Fruit fly (Drosophila melanogaster) whole organism, embryonic: ENCODE measurements around the gene Cow.

ENCODE experiments used
- Atf6 ChIP-seq: fragments of 200-800 bp; sonication (Bioruptor generic); IDR thresholded peaks from 2 replicates; pipeline ENCODE4 v1.3.6; 2022; ENCODE audit warnings: missing biosample characterization, missing genetic modification characterization
- Blimp-1 ChIP-seq: fragments of 200-800 bp; sonication (Bioruptor generic); optimal IDR thresholded peaks from 3 replicates; lab custom pipeline; 2018; ENCODE audit warnings: missing biosample characterization, missing genetic modification characterization, mild to moderate bottlenecking, moderate library complexity, missing genetic modification reagents
- CG11695 ChIP-seq: fragments of 200-800 bp; sonication (Bioruptor generic); IDR thresholded peaks from 3 replicates; pipeline ENCODE4 v1.3.6; 2022; ENCODE audit warnings: missing biosample characterization, missing genetic modification characterization
- CG1233 ChIP-seq: fragments of 200-800 bp; sonication (Bioruptor generic); optimal IDR thresholded peaks from 4 replicates; lab custom pipeline; 2018; ENCODE audit warnings: missing biosample characterization, mild to moderate bottlenecking, missing genetic modification characterization
- CG13296 ChIP-seq: fragments of 200-800 bp; sonication (Bioruptor generic); optimal IDR thresholded peaks from 3 replicates; lab custom pipeline; 2018; ENCODE audit warnings: missing biosample characterization, mild to moderate bottlenecking, missing genetic modification characterization
- CG14441 ChIP-seq: fragments of 200-800 bp; sonication (Bioruptor generic); IDR thresholded peaks from 2 replicates; pipeline ENCODE4 v1.3.6; 2022; ENCODE audit warnings: missing biosample characterization, missing genetic modification characterization
- CG1602 ChIP-seq: fragments of 200-800 bp; sonication (Bioruptor generic); optimal IDR thresholded peaks from 3 replicates; lab custom pipeline; 2016; ENCODE audit warnings: missing biosample characterization, missing genetic modification characterization
- CG1603 ChIP-seq: fragments of 200-800 bp; sonication (Bioruptor generic); optimal IDR thresholded peaks from 2 replicates; lab custom pipeline; 2019; ENCODE audit warnings: missing biosample characterization, mild to moderate bottlenecking, missing genetic modification characterization, moderate library complexity
- CG16815 ChIP-seq: fragments of 200-800 bp; sonication (Bioruptor generic); optimal IDR thresholded peaks from 3 replicates; lab custom pipeline; 2017; ENCODE audit warnings: missing biosample characterization, mild to moderate bottlenecking, missing genetic modification characterization
- CG17361 ChIP-seq: fragments of 200-800 bp; sonication (Bioruptor generic); IDR thresholded peaks from 3 replicates; pipeline ENCODE4 v1.3.6; 2022; ENCODE audit warnings: missing biosample characterization, missing genetic modification characterization
- CG18262 ChIP-seq: fragments of 200-800 bp; optimal IDR thresholded peaks from 3 replicates; lab custom pipeline; 2019; ENCODE audit warnings: missing biosample characterization, mild to moderate bottlenecking, missing genetic modification characterization, moderate library complexity
- CG1832 ChIP-seq: fragments of 200-800 bp; sonication (Bioruptor generic); optimal IDR thresholded peaks from 2 replicates; lab custom pipeline; 2017; ENCODE audit warnings: missing biosample characterization, mild to moderate bottlenecking, missing genetic modification characterization, inconsistent platforms
- CG30431 ChIP-seq: fragments of 200-800 bp; sonication (Bioruptor generic); optimal IDR thresholded peaks from 2 replicates; lab custom pipeline; 2017; ENCODE audit warnings: missing biosample characterization, missing genetic modification characterization
- CG3163 ChIP-seq: fragments of 200-800 bp; sonication (Bioruptor generic); optimal IDR thresholded peaks from 3 replicates; lab custom pipeline; 2016; ENCODE audit warnings: missing biosample characterization, missing genetic modification characterization
- CG34422 ChIP-seq: fragments of 200-800 bp; sonication (Bioruptor generic); IDR thresholded peaks from 3 replicates; pipeline ENCODE4 v1.3.6; 2022; ENCODE audit warnings: missing biosample characterization, missing genetic modification characterization
- CG4282 ChIP-seq: fragments of 200-800 bp; sonication (Bioruptor generic); optimal IDR thresholded peaks from 2 replicates; lab custom pipeline; 2016; ENCODE audit warnings: missing biosample characterization, missing genetic modification characterization
- CG4820 ChIP-seq: fragments of 200-800 bp; sonication (Bioruptor generic); optimal IDR thresholded peaks from 3 replicates; lab custom pipeline; 2016; ENCODE audit warnings: missing biosample characterization, missing genetic modification characterization
- CG6813 ChIP-seq: fragments of 200-800 bp; sonication (Bioruptor generic); optimal IDR thresholded peaks from 2 replicates; lab custom pipeline; 2017; ENCODE audit warnings: missing biosample characterization, missing genetic modification characterization, mild to moderate bottlenecking, moderate library complexity, missing genetic modification reagents
- CG7987 ChIP-seq: fragments of 200-800 bp; sonication (Bioruptor generic); optimal IDR thresholded peaks from 2 replicates; lab custom pipeline; 2018; ENCODE audit warnings: missing biosample characterization, mild to moderate bottlenecking, missing genetic modification characterization, moderate library complexity
- CG8290 ChIP-seq, 3 experiments: fragments of 200-800 bp; sonication (Bioruptor generic); optimal IDR thresholded peaks; 2 replicates each; lab custom pipeline; 2016 to 2019; ENCODE audit warnings: missing biosample characterization in 3 of 3, missing genetic modification characterization in 3 of 3, mild to moderate bottlenecking in 2 of 3, moderate library complexity in 1 of 3
- CG8924 ChIP-seq: fragments of 200-800 bp; optimal IDR thresholded peaks from 3 replicates; lab custom pipeline; 2019; ENCODE audit warnings: missing biosample characterization, mild to moderate bottlenecking, missing genetic modification characterization, moderate library complexity
- CG9609 ChIP-seq: fragments of 200-800 bp; sonication (Bioruptor generic); optimal IDR thresholded peaks from 3 replicates; lab custom pipeline; 2016; ENCODE audit warnings: missing biosample characterization, missing genetic modification characterization
- CG9727 ChIP-seq: fragments of 200-800 bp; sonication (Bioruptor generic); optimal IDR thresholded peaks from 3 replicates; lab custom pipeline; 2017; ENCODE audit warnings: missing biosample characterization, mild to moderate bottlenecking, missing genetic modification characterization
- CoRest ChIP-seq: fragments of 200-800 bp; sonication (Bioruptor generic); optimal IDR thresholded peaks from 3 replicates; lab custom pipeline; 2018; ENCODE audit warnings: missing biosample characterization, mild to moderate bottlenecking, missing genetic modification characterization, moderate library complexity
- D19A ChIP-seq: fragments of 200-800 bp; optimal IDR thresholded peaks from 3 replicates; lab custom pipeline; 2019; ENCODE audit warnings: missing biosample characterization, mild to moderate bottlenecking, missing genetic modification characterization, moderate library complexity
- Doc3 ChIP-seq: fragments of 200-800 bp; sonication (Bioruptor generic); IDR thresholded peaks from 3 replicates; pipeline ENCODE4 v1.3.6; 2022; ENCODE audit warnings: missing biosample characterization, missing genetic modification characterization; ENCODE audit not compliant: partially characterized antibody
- Fer3 ChIP-seq: fragments of 200-800 bp; sonication (Bioruptor generic); optimal IDR thresholded peaks from 2 replicates; lab custom pipeline; 2018; ENCODE audit warnings: missing biosample characterization, mild to moderate bottlenecking, missing genetic modification characterization, moderate library complexity
- NC2β ChIP-seq: fragments of 200-800 bp; sonication (Bioruptor generic); optimal IDR thresholded peaks from 2 replicates; lab custom pipeline; 2016; ENCODE audit warnings: missing biosample characterization, missing genetic modification characterization
- Nf-YA ChIP-seq: fragments of 200-800 bp; sonication (Bioruptor generic); IDR thresholded peaks from 2 replicates; pipeline ENCODE4 v1.3.6; 2022; ENCODE audit warnings: missing biosample characterization, missing genetic modification characterization
- Scr ChIP-seq: fragments of 200-800 bp; sonication (Bioruptor generic); IDR thresholded peaks from 2 replicates; pipeline ENCODE4 v1.3.6; 2022; ENCODE audit warnings: missing biosample characterization, missing genetic modification characterization; ENCODE audit not compliant: partially characterized antibody
- Sry-δ ChIP-seq: fragments of 200-800 bp; sonication (Bioruptor generic); optimal IDR thresholded peaks from 2 replicates; lab custom pipeline; 2016; ENCODE audit warnings: missing biosample characterization, missing genetic modification characterization
- Vsx1 ChIP-seq: fragments of 200-800 bp; sonication (Bioruptor generic); optimal IDR thresholded peaks from 2 replicates; lab custom pipeline; 2017; ENCODE audit warnings: missing biosample characterization, mild to moderate bottlenecking, missing genetic modification characterization, missing genetic modification reagents
- ac ChIP-seq: fragments of 200-800 bp; sonication (Bioruptor generic); optimal IDR thresholded peaks from 3 replicates; lab custom pipeline; 2017; ENCODE audit warnings: missing biosample characterization, mild to moderate bottlenecking, missing genetic modification characterization
- ase ChIP-seq: fragments of 200-800 bp; sonication (Bioruptor generic); IDR thresholded peaks from 3 replicates; pipeline ENCODE4 v1.3.6; 2022; ENCODE audit warnings: missing biosample characterization, missing genetic modification characterization
- bsh ChIP-seq, 2 experiments: fragments of 200-800 bp; sonication (Bioruptor generic); optimal IDR thresholded peaks; 2 replicates each; lab custom pipeline; 2017 to 2018; ENCODE audit warnings: mild to moderate bottlenecking in 2 of 2, missing biosample characterization in 2 of 2, missing genetic modification characterization in 2 of 2, moderate library complexity in 1 of 2
- chif ChIP-seq, 2 experiments: fragments of 200-800 bp; sonication (Bioruptor generic); optimal IDR thresholded peaks; 3 replicates each; lab custom pipeline; 2016; ENCODE audit warnings: missing biosample characterization in 2 of 2, missing genetic modification characterization in 2 of 2
- chinmo ChIP-seq: fragments of 200-800 bp; sonication (Bioruptor generic); IDR thresholded peaks from 4 replicates; pipeline ENCODE4 v1.3.6; 2022; ENCODE audit warnings: missing biosample characterization, missing genetic modification characterization; ENCODE audit not compliant: partially characterized antibody
- dysf ChIP-seq: fragments of 200-800 bp; sonication (Bioruptor generic); IDR thresholded peaks from 3 replicates; pipeline ENCODE4 v1.3.6; 2022; ENCODE audit warnings: missing biosample characterization, missing genetic modification characterization
- fd96Cb ChIP-seq: fragments of 200-800 bp; sonication (Bioruptor generic); optimal IDR thresholded peaks from 2 replicates; lab custom pipeline; 2018; ENCODE audit warnings: missing biosample characterization, mild to moderate bottlenecking, missing genetic modification characterization, moderate library complexity
- fu2 ChIP-seq: fragments of 200-800 bp; sonication (Bioruptor generic); optimal IDR thresholded peaks from 2 replicates; lab custom pipeline; 2016; ENCODE audit warnings: missing biosample characterization, missing genetic modification characterization
- nau ChIP-seq: fragments of 200-800 bp; sonication (Bioruptor generic); optimal IDR thresholded peaks from 3 replicates; lab custom pipeline; 2017; ENCODE audit warnings: missing biosample characterization, mild to moderate bottlenecking, missing genetic modification characterization, missing genetic modification reagents
- nmo ChIP-seq: fragments of 200-800 bp; sonication (Bioruptor generic); optimal IDR thresholded peaks from 2 replicates; lab custom pipeline; 2018; ENCODE audit warnings: missing biosample characterization, mild to moderate bottlenecking, missing genetic modification characterization, moderate library complexity
- sr ChIP-seq: fragments of 200-800 bp; sonication (Bioruptor generic); IDR thresholded peaks from 3 replicates; pipeline ENCODE4 v1.3.6; 2022; ENCODE audit warnings: missing biosample characterization, missing genetic modification characterization
- stc ChIP-seq: fragments of 200-800 bp; sonication (Bioruptor generic); IDR thresholded peaks from 2 replicates; pipeline ENCODE4 v1.3.6; 2022; ENCODE audit warnings: missing biosample characterization, missing genetic modification characterization
- sug ChIP-seq: fragments of 200-800 bp; optimal IDR thresholded peaks from 2 replicates; lab custom pipeline; 2019; ENCODE audit warnings: missing biosample characterization, mild to moderate bottlenecking, missing genetic modification characterization, moderate library complexity
- toy ChIP-seq: fragments of 200-800 bp; sonication (Bioruptor generic); IDR thresholded peaks from 2 replicates; pipeline ENCODE4 v1.3.6; 2022; ENCODE audit warnings: missing biosample characterization, missing genetic modification characterization
- trem ChIP-seq: fragments of 200-800 bp; optimal IDR thresholded peaks from 3 replicates; lab custom pipeline; 2019; ENCODE audit warnings: missing biosample characterization, mild to moderate bottlenecking, missing genetic modification characterization, moderate library complexity
- zen2 ChIP-seq: fragments of 200-800 bp; sonication (Bioruptor generic); IDR thresholded peaks from 3 replicates; pipeline ENCODE4 v1.3.6; 2022; ENCODE audit warnings: missing biosample characterization, missing genetic modification characterization; ENCODE audit not compliant: partially characterized antibody
- zfh1 ChIP-seq: fragments of 200-800 bp; sonication (Bioruptor generic); IDR thresholded peaks from 3 replicates; pipeline ENCODE4 v1.3.6; 2022; ENCODE audit warnings: missing biosample characterization, missing genetic modification characterization

Gene Cow

dm6 chr3R:23156865-23157515 lies 44.5 kb upstream of the Cow start (continued):
- TF ChIP-seq CG17361 (GFP tag; lab: Robert Waterston, UW) (no peak; the same call in 2 of the 3 replicates), chif (GFP tag; optimal IDR thresholded peaks at IDR 0.05; lab: Kevin White, UChicago) (no peak), stc (GFP tag; lab: Robert Waterston, UW) (no peak), CG1832 (peak; percentile 59), toy (GFP tag; lab: Robert Waterston, UW) (no peak), chinmo (GFP tag; lab: Robert Waterston, UW) (peak; percentile 91), dysf (GFP tag; lab: Robert Waterston, UW) (no peak), CG4282 (GFP tag; lab: Kevin White, UChicago) (no peak), CG1233 (peak; percentile 40), Fer3 (tag; lab: Kevin White, UChicago) (no peak), fu2 (GFP tag; lab: Kevin White, UChicago) (no peak), CG8290 (GFP tag; optimal IDR thresholded peaks at IDR 0.05; lab: Kevin White, UChicago) (no peak), CG8290 (tag; optimal IDR thresholded peaks at IDR 0.05; lab: Kevin White, UChicago) (peak; percentile 8 to 24), Atf6 (GFP tag; lab: Robert Waterston, UW) (no peak), CG30431 (GFP tag; lab: Kevin White, UChicago) (no peak), CG6813 (GFP tag; lab: Kevin White, UChicago) (no peak), CG34422 (peak; percentile 89), CG13296 (GFP tag; lab: Kevin White, UChicago) (no peak), CG7987 (GFP tag; lab: Kevin White, UChicago) (no peak), Blimp-1 (GFP tag; lab: Kevin White, UChicago) (peak; percentile 99), ac (no peak), CG9609 (no peak), sug (tag; lab: Kevin White, UChicago) (peak; percentile 71), D19A (no peak), sr (GFP tag; lab: Robert Waterston, UW) (peak; percentile 81; the same call in 2 of the 3 replicates), Doc3 (no peak), Sry-δ (GFP tag; lab: Kevin White, UChicago) (no peak), nmo (GFP tag; lab: Kevin White, UChicago) (peak; percentile 46), ase (GFP tag; lab: Robert Waterston, UW) (no peak), CG1602 (no peak), CG1603 (tag; lab: Kevin White, UChicago) (peak; percentile 14), CG3163 (GFP tag; lab: Kevin White, UChicago) (no peak), NC2β (no peak), Vsx1 (no peak), fd96Cb (tag; lab: Kevin White, UChicago) (no peak), CG9727 (GFP tag; lab: Kevin White, UChicago) (peak; percentile 10), zfh1 (GFP tag; lab: Robert Waterston, UW) (no peak), CG4820 (GFP tag; lab: Kevin White, UChicago) (no peak), CG14441 (GFP tag; lab: Robert Waterston, UW) (no peak), bsh (GFP tag; optimal IDR thresholded peaks at IDR 0.05; lab: Kevin White, UChicago) (peak in 1 of 2 experiments; percentile 30), trem (tag; lab: Kevin White, UChicago) (peak; percentile 19), CG11695 (GFP tag; lab: Robert Waterston, UW) (no peak), CG18262 (tag; lab: Kevin White, UChicago) (no peak), CoRest (no peak), Nf-YA (0 out of 2 replicates have a peak, but pooled peaks have one; percentile 13), CG8924 (tag; lab: Kevin White, UChicago) (peak; percentile 36), CG16815 (GFP tag; lab: Kevin White, UChicago) (no peak), zen2 (GFP tag; lab: Robert Waterston, UW) (no peak), Scr (GFP tag; lab: Robert Waterston, UW) (no peak), nau (GFP tag; lab: Kevin White, UChicago) (peak; percentile 28)
